Fruit fly (Drosophila melanogaster) whole organism, embryonic: Measurements from ENCODE around the gene CG13060.

Source experiments
- BtbVII ChIP-seq: fragments of 200-800 bp; sonication (Bioruptor generic); optimal IDR thresholded peaks from 3 replicates; lab custom pipeline; 2017; ENCODE audit warnings: missing biosample characterization, mild to moderate bottlenecking, missing genetic modification characterization
- Bteb2 ChIP-seq: fragments of 200-800 bp; sonication (Bioruptor generic); optimal IDR thresholded peaks from 2 replicates; lab custom pipeline; 2016; ENCODE audit warnings: missing biosample characterization, missing genetic modification characterization
- C15 ChIP-seq: fragments of 200-800 bp; sonication (Bioruptor generic); IDR thresholded peaks from 3 replicates; pipeline ENCODE4 v1.3.6; 2022; ENCODE audit warnings: missing biosample characterization, missing genetic modification characterization
- CG10543 ChIP-seq: fragments of 200-800 bp; sonication (Bioruptor generic); optimal IDR thresholded peaks from 3 replicates; lab custom pipeline; 2017; ENCODE audit warnings: missing biosample characterization, mild to moderate bottlenecking, missing genetic modification characterization, moderate library complexity
- CG13296 ChIP-seq: fragments of 200-800 bp; sonication (Bioruptor generic); optimal IDR thresholded peaks from 3 replicates; lab custom pipeline; 2018; ENCODE audit warnings: missing biosample characterization, mild to moderate bottlenecking, missing genetic modification characterization
- CG13775 ChIP-seq: fragments of 200-800 bp; sonication (Bioruptor generic); optimal IDR thresholded peaks from 3 replicates; lab custom pipeline; 2017; ENCODE audit warnings: missing biosample characterization, mild to moderate bottlenecking, missing genetic modification characterization
- CG17328 ChIP-seq: fragments of 200-800 bp; sonication (Bioruptor generic); IDR thresholded peaks from 2 replicates; pipeline ENCODE4 v1.3.6; 2022; ENCODE audit warnings: missing biosample characterization, missing genetic modification characterization
- CG2120 ChIP-seq: fragments of 200-800 bp; sonication (Bioruptor generic); optimal IDR thresholded peaks from 3 replicates; lab custom pipeline; 2016; ENCODE audit warnings: missing biosample characterization, missing genetic modification characterization
- CG2875 ChIP-seq: fragments of 200-800 bp; sonication (Bioruptor generic); optimal IDR thresholded peaks from 2 replicates; lab custom pipeline; 2017; ENCODE audit warnings: missing biosample characterization, mild to moderate bottlenecking, missing genetic modification characterization, missing genetic modification reagents
- CG33557 ChIP-seq: fragments of 200-800 bp; sonication (Bioruptor generic); optimal IDR thresholded peaks from 2 replicates; lab custom pipeline; 2019; ENCODE audit warnings: missing biosample characterization, mild to moderate bottlenecking, missing genetic modification characterization, moderate library complexity
- CG34224 ChIP-seq: fragments of 200-800 bp; sonication (Bioruptor generic); IDR thresholded peaks from 3 replicates; pipeline ENCODE4 v1.3.6; 2022; ENCODE audit warnings: missing biosample characterization, missing genetic modification characterization; ENCODE audit not compliant: partially characterized antibody
- CG8290 ChIP-seq, 3 experiments: fragments of 200-800 bp; sonication (Bioruptor generic); optimal IDR thresholded peaks; 2 replicates each; lab custom pipeline; 2016 to 2019; ENCODE audit warnings: missing biosample characterization in 3 of 3, missing genetic modification characterization in 3 of 3, mild to moderate bottlenecking in 2 of 3, moderate library complexity in 1 of 3
- CG9817 ChIP-seq: fragments of 200-800 bp; sonication (Bioruptor generic); optimal IDR thresholded peaks from 2 replicates; lab custom pipeline; 2018; ENCODE audit warnings: missing biosample characterization, mild to moderate bottlenecking, missing genetic modification characterization, moderate library complexity
- CoRest ChIP-seq: fragments of 200-800 bp; sonication (Bioruptor generic); optimal IDR thresholded peaks from 3 replicates; lab custom pipeline; 2018; ENCODE audit warnings: missing biosample characterization, mild to moderate bottlenecking, missing genetic modification characterization, moderate library complexity
- Dfd ChIP-seq, 2 experiments: fragments of >200 bp; optimal IDR thresholded peaks; 2 replicates each; lab custom pipeline; 2017; ENCODE audit warnings: missing biosample characterization in 2 of 2, missing genetic modification characterization in 2 of 2
- E2f2 ChIP-seq: fragments of 200-800 bp; sonication (Bioruptor generic); IDR thresholded peaks from 2 replicates; pipeline ENCODE4 v1.3.6; 2022; ENCODE audit warnings: missing biosample characterization, missing genetic modification characterization
- Fer1 ChIP-seq: fragments of 200-800 bp; sonication (Bioruptor generic); optimal IDR thresholded peaks from 2 replicates; lab custom pipeline; 2017; ENCODE audit warnings: missing biosample characterization, mild to moderate bottlenecking, missing genetic modification characterization
- GATAe ChIP-seq: fragments of 200-800 bp; sonication (Bioruptor generic); conservative IDR thresholded peaks from 2 replicates; pipeline ENCODE4 v1.3.6; 2022; ENCODE audit warnings: missing biosample characterization, missing genetic modification characterization
- Hand ChIP-seq: fragments of 200-800 bp; sonication (Bioruptor generic); optimal IDR thresholded peaks from 2 replicates; lab custom pipeline; 2017; ENCODE audit warnings: mild to moderate bottlenecking, missing biosample characterization, missing genetic modification reagents, missing genetic modification characterization
- Hr3 ChIP-seq: fragments of 200-800 bp; sonication (Bioruptor generic); optimal IDR thresholded peaks from 3 replicates; lab custom pipeline; 2016; ENCODE audit warnings: missing biosample characterization, missing genetic modification characterization
- MBD-R2 ChIP-seq: fragments of 200-800 bp; sonication (Bioruptor generic); IDR thresholded peaks from 2 replicates; pipeline ENCODE4 v1.3.6; 2022; ENCODE audit warnings: missing biosample characterization, missing genetic modification characterization
- MESR4 ChIP-seq: fragments of 200-800 bp; sonication (Bioruptor generic); optimal IDR thresholded peaks from 2 replicates; lab custom pipeline; 2018; ENCODE audit warnings: missing biosample characterization, mild to moderate bottlenecking, missing genetic modification characterization, moderate library complexity
- Med ChIP-seq: fragments of 200-800 bp; sonication (Bioruptor generic); peaks from one replicate; lab custom pipeline; 2016; ENCODE audit warnings: missing biosample characterization, missing genetic modification characterization, mild to moderate bottlenecking, inconsistent platforms, moderate library complexity
- Neu2 ChIP-seq: fragments of 200-800 bp; sonication (Bioruptor generic); optimal IDR thresholded peaks from 3 replicates; lab custom pipeline; 2016; ENCODE audit warnings: missing biosample characterization, missing genetic modification characterization, borderline replicate concordance
- Sox102F ChIP-seq: fragments of 200-800 bp; sonication (Bioruptor generic); optimal IDR thresholded peaks from 2 replicates; lab custom pipeline; 2018; ENCODE audit warnings: missing biosample characterization, mild to moderate bottlenecking, missing genetic modification characterization, moderate library complexity
- Trl ChIP-seq, 3 experiments: fragments of >200 bp in 2 of 3; fragments of 200-800 bp in 1 of 3; sonication (Bioruptor generic) in 1 of 3; optimal IDR thresholded peaks; 2 replicates in 1 of 3; 3 replicates in 2 of 3; lab custom pipeline; 2016 to 2017; ENCODE audit warnings: missing biosample characterization in 1 of 3, missing genetic modification characterization in 1 of 3
- chinmo ChIP-seq: fragments of 200-800 bp; sonication (Bioruptor generic); IDR thresholded peaks from 4 replicates; pipeline ENCODE4 v1.3.6; 2022; ENCODE audit warnings: missing biosample characterization, missing genetic modification characterization; ENCODE audit not compliant: partially characterized antibody
- exex ChIP-seq: fragments of 200-800 bp; sonication (Bioruptor generic); optimal IDR thresholded peaks from 4 replicates; lab custom pipeline; 2018; ENCODE audit warnings: missing biosample characterization, mild to moderate bottlenecking, missing genetic modification characterization, moderate library complexity
- kah ChIP-seq: fragments of 200-800 bp; sonication (Bioruptor generic); optimal IDR thresholded peaks from 2 replicates; lab custom pipeline; 2018; ENCODE audit warnings: missing biosample characterization, mild to moderate bottlenecking, missing genetic modification characterization
- mirr ChIP-seq: fragments of 200-800 bp; sonication (Bioruptor generic); optimal IDR thresholded peaks from 3 replicates; lab custom pipeline; 2018; ENCODE audit warnings: missing biosample characterization, mild to moderate bottlenecking, missing genetic modification characterization
- nerfin-1 ChIP-seq: fragments of 200-800 bp; sonication (Bioruptor generic); optimal IDR thresholded peaks from 3 replicates; lab custom pipeline; 2019; ENCODE audit warnings: missing biosample characterization, mild to moderate bottlenecking, missing genetic modification characterization, moderate library complexity
- pan ChIP-seq, 4 experiments: fragments of >200 bp in 3 of 4; fragments of 200-800 bp in 1 of 4; sonication (Bioruptor generic) in 1 of 4; optimal IDR thresholded peaks in 3 of 4; IDR thresholded peaks in 1 of 4; 2 replicates each; pipeline versions ENCODE4 v1.3.6 to Lab custom; 2017 to 2022; ENCODE audit warnings: missing biosample characterization in 2 of 4, missing genetic modification characterization in 2 of 4, mixed read lengths in 1 of 4
- psq ChIP-seq: fragments of 200-800 bp; sonication (Bioruptor generic); optimal IDR thresholded peaks from 2 replicates; lab custom pipeline; 2017; ENCODE audit warnings: missing biosample characterization, missing genetic modification characterization
- rib ChIP-seq: fragments of 200-800 bp; sonication (Bioruptor generic); IDR thresholded peaks from 2 replicates; pipeline ENCODE4 v1.3.6; 2022; ENCODE audit warnings: missing biosample characterization, missing genetic modification characterization
- schlank ChIP-seq: fragments of 200-800 bp; sonication (Bioruptor generic); optimal IDR thresholded peaks from 2 replicates; lab custom pipeline; 2018; ENCODE audit warnings: missing biosample characterization, mild to moderate bottlenecking, missing genetic modification characterization
- sens ChIP-seq: fragments of 200-800 bp; sonication (Bioruptor generic); peaks from one replicate; lab custom pipeline; 2016; ENCODE audit warnings: missing biosample characterization, missing genetic modification characterization
- z ChIP-seq: fragments of 200-800 bp; sonication (Bioruptor generic); IDR thresholded peaks from 3 replicates; pipeline ENCODE4 v1.3.6; 2022; ENCODE audit warnings: missing biosample characterization, missing genetic modification characterization

CG13060 gene

dm6 chr3L:16356171-16356765, 36.6 kb downstream of the CG13060 start (continued):
- TF ChIP-seq exex (tag; lab: Kevin White, UChicago) (peak; percentile 87), MESR4 (GFP tag; lab: Kevin White, UChicago) (no peak), Trl (optimal IDR thresholded peaks at IDR 0.05; lab: Kevin White, UChicago) (peak in 1 of 2 experiments; percentile 53), Trl (GFP tag; optimal IDR thresholded peaks at IDR 0.05; lab: Kevin White, UChicago) (no peak), psq (GFP tag; lab: Kevin White, UChicago) (no peak), CG33557 (GFP tag; lab: Kevin White, UChicago) (no peak), E2f2 (GFP tag; lab: Robert Waterston, UW) (no peak), CG8290 (GFP tag; optimal IDR thresholded peaks at IDR 0.05; lab: Kevin White, UChicago) (no peak), CG8290 (tag; optimal IDR thresholded peaks at IDR 0.05; lab: Kevin White, UChicago) (peak in 1 of 2 experiments; percentile 48), sens (GFP tag; lab: Kevin White, UChicago) (no peak), CG2120 (GFP tag; lab: Kevin White, UChicago) (no peak), GATAe (GFP tag; lab: Robert Waterston, UW) (0 out of 2 replicates have a peak, but pooled peaks have one; percentile 15), nerfin-1 (tag; lab: Kevin White, UChicago) (no peak), Med (peak; percentile 51), schlank (tag; lab: Kevin White, UChicago) (peak; percentile 48), C15 (no peak), MBD-R2 (GFP tag; lab: Robert Waterston, UW) (no peak), pan (optimal IDR thresholded peaks at IDR 0.05; lab: Kevin White, UChicago) (no peak), pan (GFP tag; optimal IDR thresholded peaks at IDR 0.05 in 1 of 2, IDR thresholded peaks at IDR 0.05 in 1 of 2) (no peak), kah (GFP tag; lab: Kevin White, UChicago) (no peak), CG13775 (GFP tag; lab: Kevin White, UChicago) (no peak), CG13296 (peak; percentile 17), Dfd (GFP tag; optimal IDR thresholded peaks at IDR 0.05; lab: Kevin White, UChicago) (no peak), Neu2 (GFP tag; lab: Kevin White, UChicago) (no peak), BtbVII (peak; percentile 45), Bteb2 (GFP tag; lab: Kevin White, UChicago) (no peak), Sox102F (GFP tag; lab: Kevin White, UChicago) (no peak), CG17328 (GFP tag; lab: Robert Waterston, UW) (no peak), CG34224 (GFP tag; lab: Robert Waterston, UW) (peak; percentile 41; the same call in 1 of the 3 replicates), CG9817 (no peak), CoRest (tag; lab: Kevin White, UChicago) (no peak), Fer1 (GFP tag; lab: Kevin White, UChicago) (peak; percentile 25), CG10543 (GFP tag; lab: Kevin White, UChicago) (peak; percentile 11), CG2875 (GFP tag; lab: Kevin White, UChicago) (no peak), Hand (GFP tag; lab: Kevin White, UChicago) (peak; percentile 4), mirr (GFP tag; lab: Kevin White, UChicago) (peak; percentile 97), rib (GFP tag; lab: Robert Waterston, UW) (0 out of 2 replicates have a peak, but pooled peaks have one; percentile 14), Hr3 (GFP tag; lab: Kevin White, UChicago) (no peak), chinmo (GFP tag; lab: Robert Waterston, UW) (peak; percentile 83; the same call in 2 of the 4 replicates), z (GFP tag; lab: Robert Waterston, UW) (0 out of 3 replicates have a peak, but pooled peaks have one; percentile 25)
